Worm (Caenorhabditis elegans): ENCODE results near the gene nhr-288.
"Not testable (repeated sequence)": the region's sequence is repeated elsewhere in the genome, so short reads cannot be mapped to it uniquely, and the experiment has no call there.

Gene nhr-288

ce11 chrV:18414051-18414450 lies 31.6 kb upstream of the nhr-288 start, which contains the start of gene txt-8:
Gene txt-8, plus strand, starts transcription at chrV:18414351.
- TF ChIP-seq pha-4 (tag; optimal IDR thresholded peaks at IDR 0.05) (no peak), M03D4.4 (tag; optimal IDR thresholded peaks at IDR 0.05) (no peak), cnd-1 (tag; optimal IDR thresholded peaks at IDR 0.05) (no peak), elt-1 (tag; optimal IDR thresholded peaks at IDR 0.05; ENCODE audit: borderline replicate concordance, insufficient read depth) (no peak), mep-1 (tag; optimal IDR thresholded peaks at IDR 0.05) (no peak), tbx-8 (GFP tag; optimal IDR thresholded peaks at IDR 0.05) (no peak), lin-32 (GFP tag; optimal IDR thresholded peaks at IDR 0.05) (no peak), unc-120 (tag; optimal IDR thresholded peaks at IDR 0.05; ENCODE audit: poor library complexity, severe bottlenecking) (no peak), ces-1 (GFP tag; optimal IDR thresholded peaks at IDR 0.05) (no peak), nhr-28 (tag; optimal IDR thresholded peaks at IDR 0.05) (no peak), sptf-1 (tag; optimal IDR thresholded peaks at IDR 0.05) (no peak)

- TF ChIP-seq nhr-76 (tag; optimal IDR thresholded peaks at IDR 0.05) (no peak), lin-32 (GFP tag; optimal IDR thresholded peaks at IDR 0.05) (no peak), mls-2 (tag; optimal IDR thresholded peaks at IDR 0.05) (no peak), drap-1 (GFP tag; optimal IDR thresholded peaks at IDR 0.05) (no peak), zip-8 (tag; optimal IDR thresholded peaks at IDR 0.05) (no peak), nhr-28 (tag; optimal IDR thresholded peaks at IDR 0.05) (no peak), bed-3 (GFP tag; optimal IDR thresholded peaks at IDR 0.05) (no peak), mab-5 (tag; optimal IDR thresholded peaks at IDR 0.05) (no peak), ham-2 (GFP tag; optimal IDR thresholded peaks at IDR 0.05) (no peak), flh-1 (GFP tag; optimal IDR thresholded peaks at IDR 0.05) (no peak)
These were observed 30.4 kb upstream of the nhr-288 start, which contains the start of gene ZK262.2 for ce11 chrV:18412887-18413286. Gene ZK262.2, minus strand, starts transcription at chrV:18412987.

- no peak for TF ChIP-seq ceh-39 (tag; optimal IDR thresholded peaks at IDR 0.05)
- TF ChIP-seq nhr-2 (tag; optimal IDR thresholded peaks at IDR 0.05): no peak
- no peak for TF ChIP-seq lsy-2 (tag; optimal IDR thresholded peaks at IDR 0.05)
- no peak for TF ChIP-seq bed-3 (GFP tag; optimal IDR thresholded peaks at IDR 0.05)
- no peak for TF ChIP-seq drap-1 (GFP tag; optimal IDR thresholded peaks at IDR 0.05)
- TF ChIP-seq nhr-76 (tag; optimal IDR thresholded peaks at IDR 0.05): no peak
- TF ChIP-seq hlh-1 (tag; optimal IDR thresholded peaks at IDR 0.05): no peak
- no peak for TF ChIP-seq sptf-1 (tag; optimal IDR thresholded peaks at IDR 0.05)
- TF ChIP-seq zip-8 (tag; optimal IDR thresholded peaks at IDR 0.05): no peak
- TF ChIP-seq ceh-83 (GFP tag; optimal IDR thresholded peaks at IDR 0.05): no peak
- TF ChIP-seq mab-5 (tag; optimal IDR thresholded peaks at IDR 0.05): no peak
- TF ChIP-seq M03D4.4 (tag; optimal IDR thresholded peaks at IDR 0.05): no peak
- TF ChIP-seq ham-2 (GFP tag; optimal IDR thresholded peaks at IDR 0.05): no peak
- no peak for TF ChIP-seq elt-3 (tag; optimal IDR thresholded peaks at IDR 0.05)
- TF ChIP-seq mls-2 (tag; optimal IDR thresholded peaks at IDR 0.05): no peak
- TF ChIP-seq sem-2 (GFP tag; optimal IDR thresholded peaks at IDR 0.05): no peak
- TF ChIP-seq lin-13 (tag; optimal IDR thresholded peaks at IDR 0.05): no peak
These were observed 29.9 kb upstream of the nhr-288 start for ce11 chrV:18412351-18412750.

ce11 chrV:18410142-18410541 lies 27.7 kb upstream of the nhr-288 start, which contains the start of gene srh-207:
Gene srh-207, minus strand, starts transcription at chrV:18410242.
- TF ChIP-seq lsy-2 (tag; optimal IDR thresholded peaks at IDR 0.05) (no peak), drap-1 (GFP tag; optimal IDR thresholded peaks at IDR 0.05) (no peak), ces-1 (GFP tag; optimal IDR thresholded peaks at IDR 0.05) (no peak), mep-1 (tag; optimal IDR thresholded peaks at IDR 0.05) (no peak), lin-13 (tag; optimal IDR thresholded peaks at IDR 0.05) (no peak), bed-3 (GFP tag; optimal IDR thresholded peaks at IDR 0.05) (no peak), flh-1 (GFP tag; optimal IDR thresholded peaks at IDR 0.05) (no peak), ceh-83 (GFP tag; optimal IDR thresholded peaks at IDR 0.05) (no peak), M03D4.4 (tag; optimal IDR thresholded peaks at IDR 0.05) (no peak), elt-3 (tag; optimal IDR thresholded peaks at IDR 0.05) (no peak), ham-2 (GFP tag; optimal IDR thresholded peaks at IDR 0.05) (no peak), zip-8 (tag; optimal IDR thresholded peaks at IDR 0.05) (no peak), nhr-76 (tag; optimal IDR thresholded peaks at IDR 0.05) (no peak), pha-4 (tag; optimal IDR thresholded peaks at IDR 0.05) (no peak), unc-120 (tag; optimal IDR thresholded peaks at IDR 0.05; ENCODE audit: poor library complexity, severe bottlenecking) (no peak)

- not testable (repeated sequence) for TF ChIP-seq tbx-8 (GFP tag; optimal IDR thresholded peaks at IDR 0.05); elt-3 (tag; optimal IDR thresholded peaks at IDR 0.05); pha-4 (tag; optimal IDR thresholded peaks at IDR 0.05)
These were observed 22.3 kb upstream of the nhr-288 start, which contains the start of gene srh-209 for ce11 chrV:18404767-18405166. Gene srh-209, minus strand, starts transcription at chrV:18404867.

- TF ChIP-seq ztf-11 (tag; optimal IDR thresholded peaks at IDR 0.05): no peak
- TF ChIP-seq sptf-1 (tag; optimal IDR thresholded peaks at IDR 0.05): no peak
- TF ChIP-seq mls-2 (tag; optimal IDR thresholded peaks at IDR 0.05): no peak
- no peak for TF ChIP-seq lsy-2 (tag; optimal IDR thresholded peaks at IDR 0.05)
- no peak for TF ChIP-seq snpc-4 (tag; optimal IDR thresholded peaks at IDR 0.05)
These were observed 20.3 kb upstream of the nhr-288 start for ce11 chrV:18402743-18403142.
